Fruit fly (Drosophila melanogaster): ENCODE measurements around the gene CG8202.
A peak's percentile ranks its signal among the peaks of the same experiment; 100 is the strongest.

CG8202 gene

DNA sequence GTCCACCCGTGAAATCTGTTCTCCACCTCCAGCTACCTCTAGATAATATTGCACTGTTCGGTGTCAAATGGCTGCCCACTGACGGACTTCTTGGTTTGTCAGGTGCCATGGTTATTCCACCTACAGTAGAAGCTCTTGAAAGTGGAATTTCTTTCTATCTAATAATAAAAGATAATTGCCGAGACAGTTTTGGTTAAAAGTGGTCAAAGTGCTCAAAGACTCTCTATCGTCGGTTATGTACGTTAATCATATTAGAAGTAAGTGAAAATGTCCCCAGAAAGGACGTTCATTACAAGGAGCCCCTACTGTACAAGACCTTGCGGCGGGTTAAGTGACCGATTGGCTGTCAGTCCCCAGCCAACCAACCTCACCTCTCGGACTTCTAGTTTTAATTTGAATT lies 12.3 kb downstream of the CG8202 start (continued):
- TF ChIP-seq repo (GFP tag; optimal IDR thresholded peaks at IDR 0.05) (no peak), dmrt99B (tag; optimal IDR thresholded peaks at IDR 0.05) (no peak), Xrp1 (GFP tag; IDR thresholded peaks at IDR 0.05) (peak; percentile 44), Taf1 (GFP tag; IDR thresholded peaks at IDR 0.05) (0 out of 2 replicates have a peak, but pooled peaks have one; percentile 15), Hey (tag; optimal IDR thresholded peaks at IDR 0.05) (no peak), CG2889 (GFP tag; IDR thresholded peaks at IDR 0.05) (no peak), CG18619 (GFP tag; optimal IDR thresholded peaks at IDR 0.05) (peak; percentile 39), Max (GFP tag; optimal IDR thresholded peaks at IDR 0.05) (peak; percentile 14), br (optimal IDR thresholded peaks at IDR 0.05) (no peak), grau (tag; optimal IDR thresholded peaks at IDR 0.05) (peak; percentile 91), ATbp (GFP tag; optimal IDR thresholded peaks at IDR 0.05) (peak; percentile 61), chn (GFP tag; optimal IDR thresholded peaks at IDR 0.05) (no peak), CG6254 (GFP tag; optimal IDR thresholded peaks at IDR 0.05) (no peak), esg (GFP tag; conservative IDR thresholded peaks at IDR 0.05) (peak; percentile 66), Hr78 (GFP tag; optimal IDR thresholded peaks at IDR 0.05) (no peak), ttk (GFP tag; IDR thresholded peaks at IDR 0.05) (peak; percentile 8; the same call in 1 of the 2 replicates), CG9215 (GFP tag; IDR thresholded peaks at IDR 0.05) (peak; percentile 23; the same call in 1 of the 2 replicates), CG8359 (GFP tag; optimal IDR thresholded peaks at IDR 0.05; ENCODE audit: borderline replicate concordance) (no peak), YL-1 (GFP tag; optimal IDR thresholded peaks at IDR 0.05) (no peak), CG32772 (GFP tag; IDR thresholded peaks at IDR 0.05) (0 out of 2 replicates have a peak, but pooled peaks have one; percentile 44), stwl (tag; optimal IDR thresholded peaks at IDR 0.05) (no peak), Mad (GFP tag; optimal IDR thresholded peaks at IDR 0.05) (peak; percentile 35), CG15269 (tag; optimal IDR thresholded peaks at IDR 0.05) (peak; percentile 73), Hr39 (optimal IDR thresholded peaks at IDR 0.05) (no peak), CG6175 (GFP tag; IDR thresholded peaks at IDR 0.05) (no peak), pita (GFP tag; optimal IDR thresholded peaks at IDR 0.05) (no peak), CG4360 (GFP tag; IDR thresholded peaks at IDR 0.05) (no peak), h (optimal IDR thresholded peaks at IDR 0.05) (no peak), Ets65A (GFP tag) (no peak), CG14860 (GFP tag; IDR thresholded peaks at IDR 0.05; ENCODE audit: partially characterized antibody) (no peak), Ravus (GFP tag; IDR thresholded peaks at IDR 0.05) (no peak), ap (GFP tag; IDR thresholded peaks at IDR 0.05) (no peak), CG16813 (GFP tag; IDR thresholded peaks at IDR 0.05; ENCODE audit: partially characterized antibody) (no peak), ftz-f1 (GFP tag; optimal IDR thresholded peaks at IDR 0.05) (no peak), CG17186 (GFP tag; optimal IDR thresholded peaks at IDR 0.05) (no peak), Dfd (GFP tag; optimal IDR thresholded peaks at IDR 0.05) (no peak), CG4617 (GFP tag; optimal IDR thresholded peaks at IDR 0.05; ENCODE audit: borderline replicate concordance) (no peak), jigr1 (GFP tag; IDR thresholded peaks at IDR 0.05) (no peak), ERR (GFP tag; optimal IDR thresholded peaks at IDR 0.05) (no peak), CG18011 (GFP tag; optimal IDR thresholded peaks at IDR 0.05) (no peak), E2f2 (GFP tag; IDR thresholded peaks at IDR 0.05) (0 out of 2 replicates have a peak, but pooled peaks have one; percentile 31), CG6272 (GFP tag; IDR thresholded peaks at IDR 0.05) (no peak), sqz (GFP tag; optimal IDR thresholded peaks at IDR 0.05) (no peak), HLH54F (GFP tag; optimal IDR thresholded peaks at IDR 0.05) (peak; percentile 23), pfk (GFP tag; optimal IDR thresholded peaks at IDR 0.05) (no peak), H15 (GFP tag; IDR thresholded peaks at IDR 0.05) (0 out of 3 replicates have a peak, but pooled peaks have one; percentile 21), pnt (GFP tag; optimal IDR thresholded peaks at IDR 0.05) (peak; percentile 61), CG12744 (GFP tag; optimal IDR thresholded peaks at IDR 0.05) (no peak), CTCF (GFP tag; optimal IDR thresholded peaks at IDR 0.05) (no peak), CG1603 (tag; optimal IDR thresholded peaks at IDR 0.05) (peak; percentile 44), CG3726 (GFP tag; IDR thresholded peaks at IDR 0.05) (no peak), CG2678 (tag; optimal IDR thresholded peaks at IDR 0.05) (peak; percentile 57), BtbVII (GFP tag; optimal IDR thresholded peaks at IDR 0.05) (peak; percentile 51)

All from whole organism, embryonic.